Worm (Caenorhabditis elegans) whole organism, L1 larva: ENCODE results near the gene gst-41.

ENCODE experiments used
- C04F5.9 ChIP-seq: sonication (generic microtip); optimal IDR thresholded peaks from 2 replicates; lab custom pipeline; 2016; ENCODE audit warnings: missing genetic modification characterization, missing compliant biosample characterization
- nhr-71 ChIP-seq: sonication (generic microtip); optimal IDR thresholded peaks from 2 replicates; lab custom pipeline; 2016; ENCODE audit warnings: mild to moderate bottlenecking, missing genetic modification characterization, moderate library complexity, missing compliant biosample characterization
- tlp-1 ChIP-seq: fragments of 150-350 bp; optimal IDR thresholded peaks from 2 replicates; lab custom pipeline; 2014; ENCODE audit warnings: missing biosample characterization, missing genetic modification characterization

gst-41 gene

DNA sequence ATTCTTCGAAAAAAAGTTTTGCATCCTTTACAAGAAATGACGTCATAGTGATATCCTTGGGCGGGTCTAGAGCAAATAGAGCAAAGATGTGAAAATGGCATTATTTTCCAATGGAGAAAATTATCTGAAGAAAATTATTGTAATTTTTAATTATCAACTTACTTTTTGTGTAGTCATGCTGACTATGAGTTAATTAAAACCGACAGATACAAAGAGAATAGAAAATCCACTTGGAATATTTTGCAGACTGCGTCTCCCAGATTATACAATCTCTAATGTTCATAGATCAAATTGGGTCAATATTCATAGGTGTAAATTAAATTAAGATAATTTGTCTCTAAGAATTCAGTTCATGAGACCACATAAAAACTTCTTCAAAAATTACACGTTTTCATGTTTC, 49.6 kb downstream of the gst-41 start, which contains the start of gene nhr-149:
TSS of gene nhr-149 (minus strand) at position 101 of the 400 bp plus-strand sequence.
- no peak for TF ChIP-seq tlp-1 (tag; lab: Kevin White, UChicago)
- TF ChIP-seq nhr-71: no peak
- no peak for TF ChIP-seq C04F5.9 (tag; lab: Kevin White, UChicago)
